Worm (Caenorhabditis elegans) whole organism, L1 larva: ENCODE measurements around the gene abt-4.

Experiments
- C04F5.9 ChIP-seq: sonication (generic microtip); optimal IDR thresholded peaks from 2 replicates; lab custom pipeline; 2016; ENCODE audit warnings: missing genetic modification characterization, missing compliant biosample characterization
- C16A3.4 ChIP-seq: fragments of 150-350 bp; optimal IDR thresholded peaks from 2 replicates; lab custom pipeline; 2014; ENCODE audit warnings: missing biosample characterization, missing genetic modification characterization
- C34B4.2 ChIP-seq: sonication (generic microtip); optimal IDR thresholded peaks from 2 replicates; lab custom pipeline; 2017; ENCODE audit warnings: mild to moderate bottlenecking, missing genetic modification characterization, missing compliant biosample characterization
- Y116A8C.19 ChIP-seq: sonication (generic microtip); optimal IDR thresholded peaks from 2 replicates; lab custom pipeline; 2016; ENCODE audit warnings: missing compliant biosample characterization, missing genetic modification characterization, borderline replicate concordance
- aly-2 ChIP-seq: fragments of 150-350 bp; optimal IDR thresholded peaks from 2 replicates; lab custom pipeline; 2014; ENCODE audit warnings: missing biosample characterization, missing genetic modification characterization
- ama-1 ChIP-seq: fragments of 150-350 bp; optimal IDR thresholded peaks from 2 replicates; lab custom pipeline; 2014
- dsc-1 ChIP-seq: sonication (generic microtip); optimal IDR thresholded peaks from 2 replicates; lab custom pipeline; 2016; ENCODE audit warnings: mild to moderate bottlenecking, missing genetic modification characterization, missing compliant biosample characterization
- elt-2 ChIP-seq: sonication (generic microtip); optimal IDR thresholded peaks from 2 replicates; lab custom pipeline; 2016; ENCODE audit warnings: missing genetic modification characterization, mild to moderate bottlenecking, inconsistent platforms, missing compliant biosample characterization, missing genetic modification reagents
- ets-5 ChIP-seq: fragments of 200-800 bp; sonication (Bioruptor generic); IDR thresholded peaks from 2 replicates; pipeline ENCODE4 v1.3.6; 2022; ENCODE audit warnings: missing genetic modification characterization, missing compliant biosample characterization
- fkh-8 ChIP-seq: sonication (generic microtip); optimal IDR thresholded peaks from 2 replicates; lab custom pipeline; 2016; ENCODE audit warnings: mild to moderate bottlenecking, missing genetic modification characterization, missing compliant biosample characterization
- grh-1 ChIP-seq: fragments of 200-800 bp; sonication (Bioruptor generic); IDR thresholded peaks from 2 replicates; pipeline ENCODE4 v1.3.6; 2022; ENCODE audit warnings: missing genetic modification reagents, missing genetic modification characterization, missing compliant biosample characterization
- hlh-17 ChIP-seq: fragments of 200-800 bp; sonication (Bioruptor generic); optimal IDR thresholded peaks from 2 replicates; lab custom pipeline; 2018; ENCODE audit warnings: missing genetic modification characterization, mild to moderate bottlenecking, missing compliant biosample characterization, moderate library complexity, borderline replicate concordance
- hpl-2 ChIP-seq: fragments of 150-350 bp; optimal IDR thresholded peaks from 2 replicates; lab custom pipeline; 2014; ENCODE audit warnings: missing biosample characterization, missing genetic modification reagents, missing genetic modification characterization
- isw-1 ChIP-seq: fragments of 200-800 bp; sonication (Bioruptor generic); IDR thresholded peaks from 2 replicates; pipeline ENCODE4 v1.3.6; 2022; ENCODE audit warnings: missing genetic modification characterization, missing compliant biosample characterization
- jun-1 ChIP-seq: fragments of 150-350 bp; optimal IDR thresholded peaks from 2 replicates; lab custom pipeline; 2014; ENCODE audit warnings: missing biosample characterization, missing genetic modification reagents, missing genetic modification characterization
- lin-13 ChIP-seq: fragments of 150-350 bp; optimal IDR thresholded peaks from 2 replicates; lab custom pipeline; 2014; ENCODE audit warnings: missing biosample characterization, missing genetic modification reagents, missing genetic modification characterization
- lin-14 ChIP-seq: fragments of 200-800 bp; sonication (Bioruptor generic); optimal IDR thresholded peaks from 2 replicates; lab custom pipeline; 2018; ENCODE audit warnings: mild to moderate bottlenecking, missing genetic modification characterization, moderate library complexity, missing compliant biosample characterization
- lin-15B ChIP-seq: fragments of 150-350 bp; sonication (generic microtip); optimal IDR thresholded peaks from 3 replicates; lab custom pipeline; 2014; ENCODE audit warnings: missing biosample characterization, missing genetic modification characterization
- lin-35 ChIP-seq, 2 experiments: fragments of 150-350 bp; optimal IDR thresholded peaks; 2 replicates each; lab custom pipeline; 2014; ENCODE audit warnings: missing biosample characterization in 2 of 2, missing genetic modification characterization in 2 of 2, missing genetic modification reagents in 2 of 2
- lin-39 ChIP-seq: fragments of 150-350 bp; optimal IDR thresholded peaks from 2 replicates; lab custom pipeline; 2014; ENCODE audit warnings: missing biosample characterization, missing genetic modification reagents, missing genetic modification characterization
- lir-3 ChIP-seq: sonication (generic microtip); optimal IDR thresholded peaks from 2 replicates; lab custom pipeline; 2016; ENCODE audit warnings: mild to moderate bottlenecking, missing genetic modification characterization, moderate library complexity, missing compliant biosample characterization; ENCODE audit not compliant: poor library complexity
- lsy-2 ChIP-seq, 2 experiments: fragments of 150-350 bp; optimal IDR thresholded peaks; 2 replicates each; lab custom pipeline; 2014; ENCODE audit warnings: missing biosample characterization in 2 of 2, missing genetic modification characterization in 2 of 2
- mab-9 ChIP-seq: fragments of 200-800 bp; sonication (Bioruptor generic); IDR thresholded peaks from 2 replicates; pipeline ENCODE4 v1.3.6; 2022; ENCODE audit warnings: missing genetic modification reagents, missing genetic modification characterization, missing compliant biosample characterization
- mdl-1 ChIP-seq, 2 experiments: fragments of 150-350 bp; optimal IDR thresholded peaks; 2 replicates each; lab custom pipeline; 2014 to 2017; ENCODE audit warnings: missing biosample characterization in 2 of 2, missing genetic modification characterization in 2 of 2, inconsistent platforms in 1 of 2
- mep-1 ChIP-seq: fragments of 150-350 bp; optimal IDR thresholded peaks from 2 replicates; lab custom pipeline; 2014; ENCODE audit warnings: missing biosample characterization, missing genetic modification characterization
- nhr-12 ChIP-seq: sonication (generic microtip); optimal IDR thresholded peaks from 2 replicates; lab custom pipeline; 2017; ENCODE audit warnings: missing biosample characterization, missing genetic modification characterization
- nhr-19 ChIP-seq: fragments of 200-800 bp; sonication (Bioruptor generic); conservative IDR thresholded peaks from 2 replicates; pipeline ENCODE4 v1.3.6; 2022; ENCODE audit warnings: missing genetic modification characterization, missing compliant biosample characterization
- nhr-237 ChIP-seq: fragments of 150-350 bp; optimal IDR thresholded peaks from 2 replicates; lab custom pipeline; 2014; ENCODE audit warnings: missing biosample characterization, missing genetic modification characterization
- nhr-28 ChIP-seq: fragments of 150-350 bp; optimal IDR thresholded peaks from 2 replicates; lab custom pipeline; 2014; ENCODE audit warnings: missing biosample characterization, missing genetic modification characterization
- nhr-71 ChIP-seq: sonication (generic microtip); optimal IDR thresholded peaks from 2 replicates; lab custom pipeline; 2016; ENCODE audit warnings: mild to moderate bottlenecking, missing genetic modification characterization, moderate library complexity, missing compliant biosample characterization
- nhr-76 ChIP-seq: sonication (generic microtip); optimal IDR thresholded peaks from 2 replicates; lab custom pipeline; 2017; ENCODE audit warnings: missing biosample characterization, missing genetic modification characterization
- nhr-90 ChIP-seq: sonication (generic microtip); optimal IDR thresholded peaks from 2 replicates; lab custom pipeline; 2016; ENCODE audit warnings: mild to moderate bottlenecking, missing genetic modification characterization, missing compliant biosample characterization; ENCODE audit not compliant: poor library complexity
- pag-3 ChIP-seq: sonication (generic microtip); optimal IDR thresholded peaks from 2 replicates; lab custom pipeline; 2017; ENCODE audit warnings: missing genetic modification characterization, mild to moderate bottlenecking, missing compliant biosample characterization, antibody characterized with exemption, borderline replicate concordance; ENCODE audit not compliant: insufficient read depth
- pax-3 ChIP-seq: fragments of 200-800 bp; sonication (Bioruptor generic); optimal IDR thresholded peaks from 2 replicates; lab custom pipeline; 2018; ENCODE audit warnings: mild to moderate bottlenecking, missing genetic modification characterization, moderate library complexity, missing compliant biosample characterization
- rnt-1 ChIP-seq: sonication (generic microtip); optimal IDR thresholded peaks from 2 replicates; lab custom pipeline; 2016; ENCODE audit warnings: mild to moderate bottlenecking, missing genetic modification characterization, moderate library complexity, missing compliant biosample characterization
- skn-1 ChIP-seq: fragments of 150-350 bp; optimal IDR thresholded peaks from 2 replicates; lab custom pipeline; 2014; ENCODE audit warnings: missing biosample characterization, missing genetic modification characterization
- snpc-4 ChIP-seq: fragments of 150-350 bp; optimal IDR thresholded peaks from 2 replicates; lab custom pipeline; 2014; ENCODE audit warnings: missing biosample characterization, missing genetic modification characterization
- sox-4 ChIP-seq: sonication (generic microtip); optimal IDR thresholded peaks from 2 replicates; lab custom pipeline; 2016; ENCODE audit warnings: missing genetic modification characterization, missing compliant biosample characterization
- sptf-1 ChIP-seq: fragments of 150-350 bp; optimal IDR thresholded peaks from 2 replicates; lab custom pipeline; 2014; ENCODE audit warnings: missing biosample characterization, missing genetic modification characterization
- sup-37 ChIP-seq: fragments of 200-800 bp; sonication (Bioruptor generic); optimal IDR thresholded peaks from 2 replicates; lab custom pipeline; 2018; ENCODE audit warnings: mild to moderate bottlenecking, missing genetic modification characterization, missing compliant biosample characterization
- tbx-2 ChIP-seq: sonication (generic microtip); optimal IDR thresholded peaks from 2 replicates; lab custom pipeline; 2016; ENCODE audit warnings: missing genetic modification characterization, missing compliant biosample characterization
- tlp-1 ChIP-seq: fragments of 150-350 bp; optimal IDR thresholded peaks from 2 replicates; lab custom pipeline; 2014; ENCODE audit warnings: missing biosample characterization, missing genetic modification characterization
- unc-130 ChIP-seq: fragments of 150-350 bp; optimal IDR thresholded peaks from 2 replicates; lab custom pipeline; 2017; ENCODE audit warnings: missing biosample characterization, missing genetic modification characterization, inconsistent platforms
- unc-98 ChIP-seq: fragments of 200-800 bp; sonication (Bioruptor generic); IDR thresholded peaks from 2 replicates; pipeline ENCODE4 v1.3.6; 2022; ENCODE audit warnings: missing genetic modification characterization, missing compliant biosample characterization
- xbp-1 ChIP-seq: sonication (generic microtip); optimal IDR thresholded peaks from 2 replicates; lab custom pipeline; 2016; ENCODE audit warnings: missing genetic modification characterization, missing compliant biosample characterization
- zag-1 ChIP-seq: fragments of 150-350 bp; optimal IDR thresholded peaks from 2 replicates; lab custom pipeline; 2014; ENCODE audit warnings: missing biosample characterization, missing genetic modification characterization
- zip-4 ChIP-seq: fragments of 200-800 bp; sonication (Bioruptor generic); optimal IDR thresholded peaks from 2 replicates; lab custom pipeline; 2018; ENCODE audit warnings: mild to moderate bottlenecking, missing genetic modification characterization, moderate library complexity, missing compliant biosample characterization
- ztf-11 ChIP-seq, 2 experiments: sonication (generic microtip); optimal IDR thresholded peaks; 2 replicates each; lab custom pipeline; 2016 to 2017; ENCODE audit warnings: missing genetic modification characterization in 2 of 2, missing biosample characterization in 1 of 2, missing compliant biosample characterization in 1 of 2
- ztf-4 ChIP-seq: fragments of 150-350 bp; optimal IDR thresholded peaks from 2 replicates; lab custom pipeline; 2014; ENCODE audit warnings: missing biosample characterization, missing genetic modification characterization

Gene abt-4

ce11 chrV:283953-284352 is 46.6 kb downstream of the abt-4 start:
- TF ChIP-seq nhr-71 (tag; lab: Kevin White, UChicago) (peak; percentile 3), pax-3 (peak; percentile 47), nhr-90 (tag; lab: Kevin White, UChicago) (no peak), lsy-2 (tag; optimal IDR thresholded peaks at IDR 0.05; lab: Kevin White, UChicago) (no peak), fkh-8 (peak; percentile 61), dsc-1 (tag; lab: Kevin White, UChicago) (peak; percentile 85)

DNA sequence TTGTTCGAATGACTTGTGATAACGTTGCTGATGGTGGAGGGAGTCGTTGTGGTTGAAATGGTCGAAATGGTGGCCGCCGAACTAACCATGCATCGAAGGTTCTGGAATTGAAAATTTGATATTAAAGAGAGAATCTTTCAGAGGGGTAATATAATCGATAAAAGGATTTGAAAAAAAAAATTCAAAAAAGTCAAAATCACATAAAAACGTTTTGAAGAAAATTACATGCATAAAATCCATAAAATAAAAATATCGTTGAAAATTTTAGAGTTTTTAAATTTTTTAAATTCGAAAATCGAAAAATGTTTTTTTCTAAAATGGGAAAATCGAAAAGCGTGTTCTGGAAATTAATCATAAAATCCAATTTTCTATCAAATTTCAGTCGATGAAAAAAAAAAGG is 48.9 kb downstream of the abt-4 start, which contains the start of gene npr-5:
TSS of gene npr-5 (minus strand) at position 101 of the 400 bp plus-strand sequence.
- TF ChIP-seq isw-1 (GFP tag; lab: Robert Waterston, UW), result no peak
- no peak for TF ChIP-seq rnt-1 (tag; lab: Kevin White, UChicago)

ce11 chrV:281111-281510 is 49.4 kb downstream of the abt-4 start:
- TF ChIP-seq hlh-17 (GFP tag; lab: Kevin White, UChicago), result no peak
- peak; percentile 68 for TF ChIP-seq pag-3 (tag; lab: Kevin White, UChicago)
- TF ChIP-seq aly-2 (tag; lab: Kevin White, UChicago), result no peak
- no peak for TF ChIP-seq C04F5.9
- no peak for TF ChIP-seq snpc-4 (tag; lab: Kevin White, UChicago)
- TF ChIP-seq lin-39 (tag; lab: Kevin White, UChicago), result no peak
- TF ChIP-seq sox-4 (tag; lab: Kevin White, UChicago), result no peak
- TF ChIP-seq grh-1 (GFP tag; lab: Robert Waterston, UW), result no peak
- no peak for TF ChIP-seq zip-4 (GFP tag; lab: Kevin White, UChicago)
- TF ChIP-seq ama-1 (lab: Kevin White, UChicago), result no peak
- no peak for TF ChIP-seq tlp-1 (tag; lab: Kevin White, UChicago)
- TF ChIP-seq lin-35 (GFP tag; optimal IDR thresholded peaks at IDR 0.05; lab: Kevin White, UChicago), result no peak
- no peak for TF ChIP-seq mdl-1 (tag; optimal IDR thresholded peaks at IDR 0.05; lab: Kevin White, UChicago)
- TF ChIP-seq jun-1, result no peak
- TF ChIP-seq nhr-237 (tag; lab: Kevin White, UChicago), result no peak
- TF ChIP-seq C16A3.4 (tag; lab: Kevin White, UChicago), result peak; percentile 17
- no peak for TF ChIP-seq ztf-11 (tag; optimal IDR thresholded peaks at IDR 0.05; lab: Kevin White, UChicago)
- TF ChIP-seq elt-2 (tag; lab: Kevin White, UChicago), result no peak
- TF ChIP-seq C34B4.2 (tag; lab: Kevin White, UChicago), result no peak
- no peak for TF ChIP-seq pax-3
- no peak for TF ChIP-seq lin-13
- TF ChIP-seq unc-130 (tag; lab: Kevin White, UChicago), result peak; percentile 37
- TF ChIP-seq tbx-2 (tag; lab: Kevin White, UChicago), result no peak
- TF ChIP-seq mab-9, result no peak
- TF ChIP-seq ets-5 (GFP tag; lab: Robert Waterston, UW), result no peak
- TF ChIP-seq skn-1 (tag; lab: Kevin White, UChicago), result no peak
- no peak for TF ChIP-seq lir-3 (tag; lab: Kevin White, UChicago)
- TF ChIP-seq hpl-2 (GFP tag; lab: Kevin White, UChicago), result no peak
- TF ChIP-seq sptf-1 (tag; lab: Kevin White, UChicago), result no peak
- TF ChIP-seq nhr-19, result 0 out of 2 replicates have a peak, but pooled peaks have one; percentile 25
- no peak for TF ChIP-seq mep-1
- no peak for TF ChIP-seq ztf-4
- no peak for TF ChIP-seq xbp-1 (tag; lab: Kevin White, UChicago)
- TF ChIP-seq nhr-28 (tag; lab: Kevin White, UChicago), result no peak
- no peak for TF ChIP-seq nhr-90 (tag; lab: Kevin White, UChicago)
- TF ChIP-seq Y116A8C.19 (tag; lab: Kevin White, UChicago), result no peak
- peak; percentile 77 for TF ChIP-seq lin-14 (GFP tag; lab: Kevin White, UChicago)
- TF ChIP-seq unc-98 (GFP tag; lab: Robert Waterston, UW), result no peak
- peak; percentile 63 for TF ChIP-seq rnt-1 (tag; lab: Kevin White, UChicago)
- TF ChIP-seq nhr-71 (tag; lab: Kevin White, UChicago), result peak; percentile 59
- TF ChIP-seq nhr-12, result no peak
- no peak for TF ChIP-seq sup-37 (GFP tag; lab: Kevin White, UChicago)
- no peak for TF ChIP-seq nhr-76 (tag; lab: Kevin White, UChicago)
- no peak for TF ChIP-seq lin-15B (tag; lab: Kevin White, UChicago)
- no peak for TF ChIP-seq zag-1
